Worm (Caenorhabditis elegans) whole organism, late embryonic: ENCODE data around the gene C28G1.2.

Experiments
- C08G9.2 ChIP-seq: sonication (generic microtip); optimal IDR thresholded peaks from 2 replicates; lab custom pipeline; 2016; ENCODE audit warnings: mild to moderate bottlenecking, missing genetic modification characterization, moderate library complexity, missing compliant biosample characterization
- K02D7.2 ChIP-seq: sonication (generic microtip); optimal IDR thresholded peaks from 2 replicates; lab custom pipeline; 2017; ENCODE audit warnings: mild to moderate bottlenecking, missing genetic modification characterization, missing compliant biosample characterization
- T23F11.4 ChIP-seq: fragments of 200-800 bp; sonication (Bioruptor generic); optimal IDR thresholded peaks from 2 replicates; lab custom pipeline; 2018; ENCODE audit warnings: mild to moderate bottlenecking, missing genetic modification characterization, missing compliant biosample characterization
- Y22D7AL.16 ChIP-seq: sonication (generic microtip); optimal IDR thresholded peaks from 2 replicates; lab custom pipeline; 2016; ENCODE audit warnings: missing genetic modification characterization, missing compliant biosample characterization
- ama-1 ChIP-seq: fragments of 150-350 bp; optimal IDR thresholded peaks from 2 replicates; lab custom pipeline; 2014
- ceh-18 ChIP-seq: sonication (generic microtip); optimal IDR thresholded peaks from 2 replicates; lab custom pipeline; 2016; ENCODE audit warnings: missing genetic modification characterization, missing compliant biosample characterization
- ceh-19 ChIP-seq: fragments of 200-800 bp; sonication (Bioruptor generic); optimal IDR thresholded peaks from 2 replicates; lab custom pipeline; 2018; ENCODE audit warnings: mild to moderate bottlenecking, missing genetic modification characterization, missing compliant biosample characterization
- ceh-2 ChIP-seq: sonication (generic microtip); optimal IDR thresholded peaks from 2 replicates; lab custom pipeline; 2016; ENCODE audit warnings: missing genotype, missing genetic modification characterization, missing compliant biosample characterization
- ceh-22 ChIP-seq: sonication (generic microtip); optimal IDR thresholded peaks from 2 replicates; lab custom pipeline; 2017; ENCODE audit warnings: missing biosample characterization, missing genetic modification characterization
- ceh-30 ChIP-seq: fragments of 150-350 bp; optimal IDR thresholded peaks from 2 replicates; lab custom pipeline; 2014; ENCODE audit warnings: missing biosample characterization, missing genetic modification characterization
- ceh-45 ChIP-seq: fragments of 200-800 bp; sonication (Bioruptor generic); IDR thresholded peaks from 2 replicates; pipeline ENCODE4 v1.3.6; 2022; ENCODE audit warnings: missing genetic modification reagents, missing genetic modification characterization, missing compliant biosample characterization
- ceh-48 ChIP-seq: sonication (generic microtip); optimal IDR thresholded peaks from 2 replicates; lab custom pipeline; 2016; ENCODE audit warnings: missing genetic modification characterization, inconsistent platforms, missing compliant biosample characterization
- ceh-6 ChIP-seq: fragments of 200-800 bp; sonication (Bioruptor generic); optimal IDR thresholded peaks from 2 replicates; lab custom pipeline; 2018; ENCODE audit warnings: mild to moderate bottlenecking, missing genetic modification characterization, missing compliant biosample characterization
- ceh-9 ChIP-seq: sonication (generic microtip); optimal IDR thresholded peaks from 2 replicates; lab custom pipeline; 2016; ENCODE audit warnings: mild to moderate bottlenecking, missing genetic modification characterization, inconsistent platforms, missing compliant biosample characterization
- che-1 ChIP-seq: sonication (generic microtip); optimal IDR thresholded peaks from 2 replicates; lab custom pipeline; 2016; ENCODE audit warnings: mild to moderate bottlenecking, missing genetic modification characterization, missing compliant biosample characterization
- elt-2 ChIP-seq: sonication (generic microtip); optimal IDR thresholded peaks from 2 replicates; lab custom pipeline; 2016; ENCODE audit warnings: missing genetic modification reagents, missing genetic modification characterization, missing compliant biosample characterization
- elt-4 ChIP-seq: sonication (generic microtip); optimal IDR thresholded peaks from 2 replicates; lab custom pipeline; 2016; ENCODE audit warnings: missing genetic modification characterization, missing compliant biosample characterization
- fax-1 ChIP-seq: sonication (generic microtip); optimal IDR thresholded peaks from 2 replicates; lab custom pipeline; 2016; ENCODE audit warnings: missing genotype, missing genetic modification characterization, missing compliant biosample characterization
- fkh-10 ChIP-seq: fragments of 150-350 bp; optimal IDR thresholded peaks from 2 replicates; lab custom pipeline; 2014; ENCODE audit warnings: missing biosample characterization, missing genetic modification reagents, missing genetic modification characterization
- fkh-6 ChIP-seq: sonication (generic microtip); optimal IDR thresholded peaks from 2 replicates; lab custom pipeline; 2016; ENCODE audit warnings: missing genetic modification characterization, missing compliant biosample characterization
- gmeb-2 ChIP-seq: sonication (generic microtip); optimal IDR thresholded peaks from 2 replicates; lab custom pipeline; 2016; ENCODE audit warnings: missing genetic modification characterization, inconsistent platforms, missing compliant biosample characterization
- hlh-13 ChIP-seq: fragments of 200-800 bp; sonication (Bioruptor generic); optimal IDR thresholded peaks from 2 replicates; lab custom pipeline; 2018; ENCODE audit warnings: mild to moderate bottlenecking, missing genetic modification characterization, missing compliant biosample characterization
- hlh-15 ChIP-seq: sonication (generic microtip); optimal IDR thresholded peaks from 2 replicates; lab custom pipeline; 2016; ENCODE audit warnings: missing genetic modification characterization, missing compliant biosample characterization
- hlh-30 ChIP-seq: sonication (generic microtip); optimal IDR thresholded peaks from 2 replicates; lab custom pipeline; 2017; ENCODE audit warnings: antibody characterized with exemption, missing genetic modification characterization, missing compliant biosample characterization; ENCODE audit not compliant: insufficient read depth
- hlh-8 ChIP-seq: sonication (generic microtip); optimal IDR thresholded peaks from 2 replicates; lab custom pipeline; 2016; ENCODE audit warnings: missing genotype, missing genetic modification characterization, missing compliant biosample characterization
- lin-11 ChIP-seq: fragments of 200-800 bp; sonication (Bioruptor generic); optimal IDR thresholded peaks from 2 replicates; lab custom pipeline; 2018; ENCODE audit warnings: mild to moderate bottlenecking, missing genetic modification characterization, missing compliant biosample characterization
- madf-2 ChIP-seq: sonication (generic microtip); optimal IDR thresholded peaks from 2 replicates; lab custom pipeline; 2017; ENCODE audit warnings: missing genetic modification characterization, missing compliant biosample characterization
- mec-3 ChIP-seq: sonication (generic microtip); optimal IDR thresholded peaks from 2 replicates; lab custom pipeline; 2016; ENCODE audit warnings: borderline replicate concordance, missing genetic modification characterization, missing compliant biosample characterization
- nhr-11 ChIP-seq: fragments of 150-350 bp; optimal IDR thresholded peaks from 2 replicates; lab custom pipeline; 2014; ENCODE audit warnings: missing biosample characterization, missing genetic modification characterization
- pag-3 ChIP-seq: sonication (generic microtip); optimal IDR thresholded peaks from 2 replicates; lab custom pipeline; 2016; ENCODE audit warnings: missing compliant biosample characterization, missing genetic modification characterization, borderline replicate concordance
- pax-1 ChIP-seq: fragments of 150-350 bp; optimal IDR thresholded peaks from 2 replicates; lab custom pipeline; 2014; ENCODE audit warnings: missing biosample characterization, missing genetic modification characterization
- pha-2 ChIP-seq: sonication (generic microtip); optimal IDR thresholded peaks from 2 replicates; lab custom pipeline; 2017; ENCODE audit warnings: mild to moderate bottlenecking, missing genetic modification characterization, missing compliant biosample characterization
- pros-1 ChIP-seq: fragments of 150-350 bp; optimal IDR thresholded peaks from 2 replicates; lab custom pipeline; 2014; ENCODE audit warnings: missing biosample characterization, missing genetic modification reagents, missing genetic modification characterization
- rnt-1 ChIP-seq: sonication (generic microtip); optimal IDR thresholded peaks from 2 replicates; lab custom pipeline; 2016; ENCODE audit warnings: missing genetic modification characterization, missing compliant biosample characterization
- sdc-2 ChIP-seq: sonication (generic microtip); optimal IDR thresholded peaks from 2 replicates; lab custom pipeline; 2016; ENCODE audit warnings: missing genotype, missing genetic modification characterization, missing compliant biosample characterization
- sox-4 ChIP-seq: sonication (generic microtip); optimal IDR thresholded peaks from 2 replicates; lab custom pipeline; 2017; ENCODE audit warnings: mild to moderate bottlenecking, missing genetic modification characterization, inconsistent platforms, missing compliant biosample characterization
- syd-9 ChIP-seq: sonication (generic microtip); optimal IDR thresholded peaks from 2 replicates; lab custom pipeline; 2016; ENCODE audit warnings: mild to moderate bottlenecking, missing genetic modification characterization, moderate library complexity, missing compliant biosample characterization
- tbx-2 ChIP-seq: sonication (generic microtip); optimal IDR thresholded peaks from 2 replicates; lab custom pipeline; 2016; ENCODE audit warnings: missing genetic modification characterization, missing compliant biosample characterization
- unc-42 ChIP-seq: sonication (generic microtip); optimal IDR thresholded peaks from 2 replicates; lab custom pipeline; 2016; ENCODE audit warnings: missing genotype, missing genetic modification characterization, missing compliant biosample characterization
- zip-5 ChIP-seq: sonication (generic microtip); optimal IDR thresholded peaks from 2 replicates; lab custom pipeline; 2016; ENCODE audit warnings: missing genetic modification characterization, missing compliant biosample characterization

Gene C28G1.2

ce11 chrX:8824437-8824836 is 11.4 kb upstream of the C28G1.2 start, which contains the start of gene ifd-1:
ifd-1 (minus strand) TSS chrX:8824448.
- TF ChIP-seq elt-2 (tag; lab: Kevin White, UChicago) (peak; percentile 80), hlh-8 (tag; lab: Kevin White, UChicago) (no peak)

ce11 chrX:8828365-8828764 is 7.5 kb upstream of the C28G1.2 start, which contains the start of gene rcs-1:
rcs-1 (minus strand) TSS chrX:8828540.
- no peak for TF ChIP-seq fkh-6 (tag; lab: Kevin White, UChicago)
- TF ChIP-seq K02D7.2: no peak
- no peak for TF ChIP-seq hlh-13
- no peak for TF ChIP-seq ceh-2 (tag; lab: Kevin White, UChicago)
- TF ChIP-seq ceh-22 (tag; lab: Kevin White, UChicago): no peak
- no peak for TF ChIP-seq pag-3 (tag; lab: Kevin White, UChicago)
- TF ChIP-seq ceh-6 (GFP tag; lab: Kevin White, UChicago): no peak
- no peak for TF ChIP-seq pax-1 (tag; lab: Kevin White, UChicago)
- TF ChIP-seq madf-2 (tag; lab: Kevin White, UChicago): no peak
- no peak for TF ChIP-seq T23F11.4 (GFP tag; lab: Kevin White, UChicago)
- TF ChIP-seq nhr-11 (tag; lab: Kevin White, UChicago): no peak
- no peak for TF ChIP-seq Y22D7AL.16 (tag; lab: Kevin White, UChicago)
- TF ChIP-seq pha-2 (tag; lab: Kevin White, UChicago): no peak
- TF ChIP-seq fax-1 (tag; lab: Kevin White, UChicago): no peak
- TF ChIP-seq ceh-9: no peak
- TF ChIP-seq gmeb-2 (tag; lab: Kevin White, UChicago): no peak
- TF ChIP-seq ceh-18 (tag; lab: Kevin White, UChicago): no peak

ce11 chrX:8831162-8831561 is 4.7 kb upstream of the C28G1.2 start, which contains the start of gene C28G1.6:
C28G1.6 (minus strand) TSS chrX:8831262.
- no peak for TF ChIP-seq hlh-15 (tag; lab: Kevin White, UChicago)
- no peak for TF ChIP-seq che-1 (tag; lab: Kevin White, UChicago)
- no peak for TF ChIP-seq hlh-8 (tag; lab: Kevin White, UChicago)
- TF ChIP-seq mec-3 (tag; lab: Kevin White, UChicago): no peak
- TF ChIP-seq hlh-30 (tag; lab: Kevin White, UChicago): no peak
- TF ChIP-seq ceh-2 (tag; lab: Kevin White, UChicago): no peak
- TF ChIP-seq ceh-9: no peak
- no peak for TF ChIP-seq C08G9.2 (tag; lab: Kevin White, UChicago)
- no peak for TF ChIP-seq Y22D7AL.16 (tag; lab: Kevin White, UChicago)
- TF ChIP-seq fax-1 (tag; lab: Kevin White, UChicago): no peak
- no peak for TF ChIP-seq elt-4 (tag; lab: Kevin White, UChicago)
- TF ChIP-seq sdc-2 (tag; lab: Kevin White, UChicago): no peak
- no peak for TF ChIP-seq unc-42
- TF ChIP-seq fkh-6 (tag; lab: Kevin White, UChicago): no peak

- TF ChIP-seq tbx-2 (tag; lab: Kevin White, UChicago): no peak
- TF ChIP-seq pros-1 (tag; lab: Kevin White, UChicago): no peak
- no peak for TF ChIP-seq hlh-15 (tag; lab: Kevin White, UChicago)
- TF ChIP-seq rnt-1 (tag; lab: Kevin White, UChicago): no peak
- no peak for TF ChIP-seq hlh-8 (tag; lab: Kevin White, UChicago)
- TF ChIP-seq ama-1 (lab: Kevin White, UChicago): no peak
- no peak for TF ChIP-seq unc-42
- no peak for TF ChIP-seq lin-11 (tag; lab: Kevin White, UChicago)
- no peak for TF ChIP-seq fkh-10 (GFP tag; lab: Kevin White, UChicago)
- TF ChIP-seq C08G9.2 (tag; lab: Kevin White, UChicago): no peak
- no peak for TF ChIP-seq ceh-19 (GFP tag; lab: Kevin White, UChicago)
- TF ChIP-seq elt-2 (tag; lab: Kevin White, UChicago): no peak
- no peak for TF ChIP-seq ceh-45 (GFP tag; lab: Robert Waterston, UW)
- TF ChIP-seq hlh-13: no peak
- TF ChIP-seq syd-9 (tag; lab: Kevin White, UChicago): no peak
- TF ChIP-seq ceh-48 (tag; lab: Kevin White, UChicago): no peak
- TF ChIP-seq sdc-2 (tag; lab: Kevin White, UChicago): no peak
- no peak for TF ChIP-seq sox-4 (tag; lab: Kevin White, UChicago)
- no peak for TF ChIP-seq ceh-30
- TF ChIP-seq zip-5: no peak
- TF ChIP-seq, all 69 proteins: peak for 0
Observed at ce11 chrX:8835405-8835804, 411 bp upstream of the C28G1.2 start, which contains the start of gene sec-15. sec-15 (minus strand) TSS chrX:8835715.
